Fruit fly (Drosophila melanogaster): Measurements from ENCODE around the gene CG13698.

The CG13698 gene

DNA sequence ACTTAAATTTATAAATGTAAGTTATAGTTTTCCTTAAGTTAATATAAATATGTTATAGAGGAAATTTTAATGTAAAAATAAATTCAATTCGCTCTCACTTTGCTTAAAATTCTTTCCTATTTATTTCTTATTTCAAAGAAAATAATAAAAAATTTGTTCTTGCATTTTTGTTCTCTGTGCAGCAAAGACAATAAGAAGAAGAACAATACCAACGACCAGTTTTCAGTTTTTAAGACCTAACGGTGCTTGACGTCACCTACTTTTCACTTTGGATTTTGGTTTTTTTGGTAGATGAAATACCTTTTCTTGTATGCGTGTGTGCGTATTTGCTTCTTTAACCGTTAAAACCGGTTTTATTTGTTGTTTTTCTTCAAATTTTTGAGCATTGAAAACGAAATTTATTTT is 3.8 kb downstream of the CG13698 start:
- TF ChIP-seq unpg (GFP tag; optimal IDR thresholded peaks at IDR 0.05) (peak; percentile 47), gcm2 (GFP tag; optimal IDR thresholded peaks at IDR 0.05) (no peak), Spps (tag; optimal IDR thresholded peaks at IDR 0.05) (peak; percentile 41), ATbp (GFP tag; optimal IDR thresholded peaks at IDR 0.05) (peak; percentile 53), vfl (GFP tag; optimal IDR thresholded peaks at IDR 0.05) (no peak), dmrt11E (tag; optimal IDR thresholded peaks at IDR 0.05) (peak; percentile 64), PHDP (tag; optimal IDR thresholded peaks at IDR 0.05) (peak; percentile 43), Eip74EF (GFP tag; optimal IDR thresholded peaks at IDR 0.05) (peak in 1 of 2 experiments; percentile 9), CG7839 (tag; optimal IDR thresholded peaks at IDR 0.05) (peak; percentile 61), nmo (GFP tag; optimal IDR thresholded peaks at IDR 0.05) (peak; percentile 66), Nf-YB (GFP tag; optimal IDR thresholded peaks at IDR 0.05) (peak; percentile 10), CG7357 (GFP tag; IDR thresholded peaks at IDR 0.05) (no peak), sima (GFP tag; optimal IDR thresholded peaks at IDR 0.05) (no peak), CG2678 (tag; optimal IDR thresholded peaks at IDR 0.05) (peak; percentile 61), CG31441 (GFP tag; IDR thresholded peaks at IDR 0.05) (peak; percentile 59), fd96Cb (tag; optimal IDR thresholded peaks at IDR 0.05) (peak; percentile 43), CG4328 (GFP tag; optimal IDR thresholded peaks at IDR 0.05) (no peak), nerfin-1 (tag; optimal IDR thresholded peaks at IDR 0.05) (peak; percentile 11), CG2712 (tag; optimal IDR thresholded peaks at IDR 0.05) (peak; percentile 81), Atf6 (GFP tag; IDR thresholded peaks at IDR 0.05) (no peak), CG17829 (tag; optimal IDR thresholded peaks at IDR 0.05) (peak; percentile 73), Jarid2 (GFP tag; optimal IDR thresholded peaks at IDR 0.05) (no peak), Sry-δ (GFP tag; optimal IDR thresholded peaks at IDR 0.05) (no peak), CG12942 (GFP tag; optimal IDR thresholded peaks at IDR 0.05) (no peak), CG4424 (GFP tag; optimal IDR thresholded peaks at IDR 0.05) (peak; percentile 25), D19A (tag; optimal IDR thresholded peaks at IDR 0.05) (peak; percentile 48), E2f1 (GFP tag; IDR thresholded peaks at IDR 0.05) (no peak), CG30020 (tag; optimal IDR thresholded peaks at IDR 0.05) (peak; percentile 27), CkIIα-i1 (GFP tag; IDR thresholded peaks at IDR 0.05) (no peak), Blimp-1 (GFP tag; optimal IDR thresholded peaks at IDR 0.05) (peak; percentile 97), CG16813 (GFP tag; IDR thresholded peaks at IDR 0.05; ENCODE audit: partially characterized antibody) (no peak), CG17186 (GFP tag; optimal IDR thresholded peaks at IDR 0.05) (no peak), CG8388 (GFP tag; optimal IDR thresholded peaks at IDR 0.05) (peak; percentile 72), sens (GFP tag) (peak; percentile 69), zf30C (GFP tag; optimal IDR thresholded peaks at IDR 0.05) (peak; percentile 74), zfh2 (GFP tag; optimal IDR thresholded peaks at IDR 0.05) (no peak), CG18262 (tag; optimal IDR thresholded peaks at IDR 0.05) (peak; percentile 83), NC2β (GFP tag; optimal IDR thresholded peaks at IDR 0.05) (no peak), Fer3 (tag; optimal IDR thresholded peaks at IDR 0.05) (no peak), Asciz (GFP tag; optimal IDR thresholded peaks at IDR 0.05) (peak; percentile 24), CG9215 (GFP tag; IDR thresholded peaks at IDR 0.05) (no peak), bsh (GFP tag; optimal IDR thresholded peaks at IDR 0.05) (peak in 1 of 2 experiments; percentile 77), Fer2 (tag; optimal IDR thresholded peaks at IDR 0.05) (no peak), gt (GFP tag; IDR thresholded peaks at IDR 0.05) (no peak), phol (tag; optimal IDR thresholded peaks at IDR 0.05) (peak; percentile 65), D (optimal IDR thresholded peaks at IDR 0.05) (no peak), D (GFP tag; optimal IDR thresholded peaks at IDR 0.05) (peak; percentile 39), CG4360 (GFP tag; IDR thresholded peaks at IDR 0.05) (peak; percentile 32; the same call in 1 of the 2 replicates), sna (GFP tag; IDR thresholded peaks at IDR 0.05; ENCODE audit: partially characterized antibody) (no peak), row (GFP tag; IDR thresholded peaks at IDR 0.05) (peak; percentile 47), Ets65A (GFP tag) (no peak)
